Fruit fly (Drosophila melanogaster): ENCODE data around the gene vret.

- TF ChIP-seq psq (optimal IDR thresholded peaks at IDR 0.05): no peak
- no peak for TF ChIP-seq Myc (optimal IDR thresholded peaks at IDR 0.05)
- TF ChIP-seq Sin3A (optimal IDR thresholded peaks at IDR 0.05): no peak
- no peak for TF ChIP-seq h (optimal IDR thresholded peaks at IDR 0.05)
- no peak for TF ChIP-seq insv (optimal IDR thresholded peaks at IDR 0.05)
- no peak for TF ChIP-seq ttk (optimal IDR thresholded peaks at IDR 0.05)
Observed at dm6 chr3R:22771670-22772069, 26.3 kb upstream of the vret start, which contains the start of gene CG43095.

All from Kc167 (cell line).